Fruit fly (Drosophila melanogaster): Measurements from ENCODE around the gene CG12011.

CG12011 gene

DNA sequence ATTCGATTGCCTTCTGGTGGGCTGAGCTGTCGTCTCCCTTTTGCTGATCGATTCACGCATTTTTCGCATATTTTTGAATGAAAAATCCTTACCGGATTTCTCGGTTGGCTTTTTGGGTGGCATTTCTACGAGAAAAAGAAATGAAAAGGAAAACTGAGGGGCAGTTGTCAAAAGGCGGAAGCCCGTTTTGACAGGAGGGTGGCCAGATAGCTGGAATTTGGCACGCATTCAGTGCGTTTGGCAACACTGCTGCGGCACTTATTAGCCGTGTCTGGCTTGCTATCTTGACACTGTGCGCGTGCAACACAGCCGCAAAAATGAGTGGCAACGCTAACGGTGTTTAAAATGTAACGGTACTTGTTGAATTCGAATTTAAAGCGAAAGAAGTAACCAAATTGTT lies 25.9 kb upstream of the CG12011 start, which contains the start of gene RpL23A (continued):
- peak; percentile 89 for TF ChIP-seq Hey (tag; optimal IDR thresholded peaks at IDR 0.05)
- peak; percentile 87 for TF ChIP-seq Nf-YA (GFP tag; IDR thresholded peaks at IDR 0.05)
- peak; percentile 97 for TF ChIP-seq p53 (GFP tag; optimal IDR thresholded peaks at IDR 0.05)
- TF ChIP-seq CG11695 (GFP tag; IDR thresholded peaks at IDR 0.05): peak; percentile 88
- peak; percentile 89 for TF ChIP-seq unpg (GFP tag; optimal IDR thresholded peaks at IDR 0.05)
- peak; percentile 75 for TF ChIP-seq CG8281 (tag; optimal IDR thresholded peaks at IDR 0.05)
- peak; percentile 96 for TF ChIP-seq CG11398 (GFP tag; optimal IDR thresholded peaks at IDR 0.05)
- peak; percentile 91 for TF ChIP-seq cas (GFP tag; IDR thresholded peaks at IDR 0.05)
- peak; percentile 92 for TF ChIP-seq CG13123 (GFP tag; optimal IDR thresholded peaks at IDR 0.05)
- TF ChIP-seq CG12659 (GFP tag; optimal IDR thresholded peaks at IDR 0.05): peak; percentile 98
- TF ChIP-seq tx (GFP tag; optimal IDR thresholded peaks at IDR 0.05): peak; percentile 92
- TF ChIP-seq kni (GFP tag; optimal IDR thresholded peaks at IDR 0.05): peak; percentile 96
- TF ChIP-seq stwl (tag; optimal IDR thresholded peaks at IDR 0.05): peak; percentile 97
- peak; percentile 92 for TF ChIP-seq Hr3 (GFP tag; optimal IDR thresholded peaks at IDR 0.05)
- TF ChIP-seq CG3281 (GFP tag; optimal IDR thresholded peaks at IDR 0.05): peak; percentile 94
- TF ChIP-seq twi (tag; optimal IDR thresholded peaks at IDR 0.05): peak; percentile 80
- peak; percentile 95 for TF ChIP-seq crc (GFP tag; optimal IDR thresholded peaks at IDR 0.05)
- TF ChIP-seq CG3838 (GFP tag; optimal IDR thresholded peaks at IDR 0.05): peak; percentile 84
- peak; percentile 89 for TF ChIP-seq CG10959 (GFP tag; IDR thresholded peaks at IDR 0.05)
- TF ChIP-seq Antp (GFP tag; optimal IDR thresholded peaks at IDR 0.05): peak; percentile 98
- TF ChIP-seq scrt (GFP tag; optimal IDR thresholded peaks at IDR 0.05): peak; percentile 92
- peak; percentile 97 for TF ChIP-seq CG8089 (GFP tag; optimal IDR thresholded peaks at IDR 0.05)
- TF ChIP-seq tll (GFP tag; optimal IDR thresholded peaks at IDR 0.05): peak in 1 of 2 experiments; percentile 61
- TF ChIP-seq Mrtf (GFP tag; IDR thresholded peaks at IDR 0.05): peak; percentile 90
- TF ChIP-seq da (GFP tag; optimal IDR thresholded peaks at IDR 0.05): peak; percentile 95
- peak; percentile 85 for TF ChIP-seq tup (GFP tag; optimal IDR thresholded peaks at IDR 0.05)
- TF ChIP-seq CG1647 (GFP tag; optimal IDR thresholded peaks at IDR 0.05): peak; percentile 97
- peak in 1 of 2 experiments; percentile 70 for TF ChIP-seq Eip74EF (GFP tag; optimal IDR thresholded peaks at IDR 0.05)
- peak; percentile 97 for TF ChIP-seq zfh2 (GFP tag; optimal IDR thresholded peaks at IDR 0.05)
- peak; percentile 93 for TF ChIP-seq CG2116 (GFP tag; optimal IDR thresholded peaks at IDR 0.05)
- peak; percentile 67 for TF ChIP-seq ato (GFP tag; IDR thresholded peaks at IDR 0.05; ENCODE audit: partially characterized antibody)
- TF ChIP-seq CG10366 (GFP tag; IDR thresholded peaks at IDR 0.05): peak; percentile 93
- TF ChIP-seq Hmx (GFP tag; optimal IDR thresholded peaks at IDR 0.05): peak; percentile 70
- no peak for TF ChIP-seq tio (GFP tag; optimal IDR thresholded peaks at IDR 0.05)
- TF ChIP-seq Med (GFP tag): peak; percentile 100
- peak; percentile 63 for TF ChIP-seq Poxn (GFP tag; IDR thresholded peaks at IDR 0.05)
- no peak for TF ChIP-seq Doc3 (GFP tag; IDR thresholded peaks at IDR 0.05; ENCODE audit: partially characterized antibody)
- peak; percentile 83 for TF ChIP-seq CG6254 (GFP tag; optimal IDR thresholded peaks at IDR 0.05)
- peak; percentile 92 for TF ChIP-seq CG17359 (tag; optimal IDR thresholded peaks at IDR 0.05)
- TF ChIP-seq Sox102F (GFP tag; optimal IDR thresholded peaks at IDR 0.05): no peak
- peak; percentile 97 for TF ChIP-seq HHEX (GFP tag; optimal IDR thresholded peaks at IDR 0.05)
- peak; percentile 88 for TF ChIP-seq CG12219 (GFP tag; optimal IDR thresholded peaks at IDR 0.05)
- peak; percentile 96 for TF ChIP-seq slbo (GFP tag; IDR thresholded peaks at IDR 0.05)
- peak; percentile 94 for TF ChIP-seq Usf (GFP tag; optimal IDR thresholded peaks at IDR 0.05)
- TF ChIP-seq CG9876 (GFP tag; optimal IDR thresholded peaks at IDR 0.05): peak; percentile 98
- TF ChIP-seq pum (GFP tag; optimal IDR thresholded peaks at IDR 0.05): peak; percentile 95
- no peak for TF ChIP-seq cg (GFP tag; optimal IDR thresholded peaks at IDR 0.05)
- TF ChIP-seq CG31224 (GFP tag; IDR thresholded peaks at IDR 0.05): peak; percentile 88
- peak; percentile 86 for TF ChIP-seq salm (tag; optimal IDR thresholded peaks at IDR 0.05)
- peak; percentile 95 for TF ChIP-seq CG12744 (GFP tag; optimal IDR thresholded peaks at IDR 0.05)
